Fruit fly (Drosophila melanogaster): ENCODE data around the gene CG1494.

- TF ChIP-seq CG8478 (optimal IDR thresholded peaks at IDR 0.05) (no peak), psq (optimal IDR thresholded peaks at IDR 0.05) (no peak), pan (optimal IDR thresholded peaks at IDR 0.05) (no peak), EcR (GFP tag; optimal IDR thresholded peaks at IDR 0.05) (no peak)
Observed at dm6 chrX:21276494-21276893, 8.6 kb upstream of the CG1494 start.
